Worm (Caenorhabditis elegans) whole organism, young adult: Measurements from ENCODE around the gene pxmp-4.
A peak's percentile ranks its signal among the peaks of the same experiment; 100 is the strongest.

ENCODE experiments used
- F49E8.2 ChIP-seq: sonication (generic microtip); optimal IDR thresholded peaks from 3 replicates; lab custom pipeline; 2017; ENCODE audit warnings: missing genetic modification characterization, mild to moderate bottlenecking, missing compliant biosample characterization, antibody characterized with exemption, moderate library complexity; ENCODE audit not compliant: insufficient read depth
- T07F8.4 ChIP-seq: sonication (generic microtip); optimal IDR thresholded peaks from 2 replicates; lab custom pipeline; 2016; ENCODE audit warnings: mild to moderate bottlenecking, missing genetic modification characterization, moderate library complexity, missing compliant biosample characterization
- ama-1 ChIP-seq, 3 experiments: fragments of 150-350 bp in 1 of 3; sonication (generic microtip) in 2 of 3; optimal IDR thresholded peaks; 2 replicates each; lab custom pipeline; 2014 to 2018; ENCODE audit warnings: missing biosample characterization in 2 of 3, missing genetic modification characterization in 2 of 3, missing genetic modification reagents in 2 of 3
- dpl-1 ChIP-seq: fragments of 150-350 bp; optimal IDR thresholded peaks from 2 replicates; lab custom pipeline; 2014; ENCODE audit warnings: missing biosample characterization, missing genetic modification reagents, missing genetic modification characterization

DNA sequence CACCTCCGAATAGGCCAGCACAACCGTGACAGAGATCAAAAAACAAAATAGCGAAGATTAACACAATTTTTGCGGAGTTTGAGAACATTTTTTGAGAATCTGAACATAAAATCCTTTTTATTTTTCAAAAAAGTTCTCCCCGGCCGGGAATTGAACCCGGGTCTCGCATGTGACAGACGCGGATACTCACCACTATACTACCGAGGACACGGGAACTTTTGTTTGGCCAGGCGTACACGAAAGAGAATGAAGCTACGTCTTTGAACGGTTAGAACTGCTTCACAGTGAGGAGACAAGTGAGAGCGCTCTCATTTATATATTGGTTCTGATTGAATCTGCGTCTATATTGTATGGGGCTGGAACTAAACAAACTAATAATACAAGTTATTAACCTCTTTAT, 14.5 kb downstream of the pxmp-4 start, which contains the start of gene grl-26:
- TF ChIP-seq dpl-1 (GFP tag; lab: Kevin White, UChicago) = no peak
- TF ChIP-seq ama-1 (optimal IDR thresholded peaks at IDR 0.05; lab: Kevin White, UChicago) = no peak
- TF ChIP-seq ama-1 (GFP tag; optimal IDR thresholded peaks at IDR 0.05; lab: Kevin White, UChicago) = peak; percentile 70 to 78
- peak; percentile 64 for TF ChIP-seq T07F8.4 (tag; lab: Kevin White, UChicago)
- TF ChIP-seq F49E8.2 = peak; percentile 51
